Worm (Caenorhabditis elegans) whole organism, late embryonic: ENCODE results near the gene M02B7.7.

Experiments
- K02D7.2 ChIP-seq: sonication (generic microtip); optimal IDR thresholded peaks from 2 replicates; lab custom pipeline; 2017; ENCODE audit warnings: mild to moderate bottlenecking, missing genetic modification characterization, missing compliant biosample characterization
- T23F11.4 ChIP-seq: fragments of 200-800 bp; sonication (Bioruptor generic); optimal IDR thresholded peaks from 2 replicates; lab custom pipeline; 2018; ENCODE audit warnings: mild to moderate bottlenecking, missing genetic modification characterization, missing compliant biosample characterization
- Y22D7AL.16 ChIP-seq: sonication (generic microtip); optimal IDR thresholded peaks from 2 replicates; lab custom pipeline; 2016; ENCODE audit warnings: missing genetic modification characterization, missing compliant biosample characterization
- ama-1 ChIP-seq: fragments of 150-350 bp; optimal IDR thresholded peaks from 2 replicates; lab custom pipeline; 2014
- ceh-14 ChIP-seq: sonication (generic microtip); optimal IDR thresholded peaks from 2 replicates; lab custom pipeline; 2016; ENCODE audit warnings: missing genotype, missing genetic modification characterization, missing compliant biosample characterization
- ceh-34 ChIP-seq: sonication (generic microtip); optimal IDR thresholded peaks from 2 replicates; lab custom pipeline; 2016; ENCODE audit warnings: mild to moderate bottlenecking, missing genetic modification characterization, missing compliant biosample characterization
- ceh-45 ChIP-seq: fragments of 200-800 bp; sonication (Bioruptor generic); IDR thresholded peaks from 2 replicates; pipeline ENCODE4 v1.3.6; 2022; ENCODE audit warnings: missing genetic modification reagents, missing genetic modification characterization, missing compliant biosample characterization
- che-1 ChIP-seq: sonication (generic microtip); optimal IDR thresholded peaks from 2 replicates; lab custom pipeline; 2016; ENCODE audit warnings: mild to moderate bottlenecking, missing genetic modification characterization, missing compliant biosample characterization
- dmd-4 ChIP-seq: sonication (generic microtip); optimal IDR thresholded peaks from 2 replicates; lab custom pipeline; 2016; ENCODE audit warnings: borderline replicate concordance, missing genetic modification characterization, missing compliant biosample characterization
- elt-2 ChIP-seq: sonication (generic microtip); optimal IDR thresholded peaks from 2 replicates; lab custom pipeline; 2016; ENCODE audit warnings: missing genetic modification reagents, missing genetic modification characterization, missing compliant biosample characterization
- eyg-1 ChIP-seq: sonication (generic microtip); optimal IDR thresholded peaks from 2 replicates; lab custom pipeline; 2016; ENCODE audit warnings: missing genotype, missing genetic modification characterization, missing compliant biosample characterization
- fax-1 ChIP-seq: sonication (generic microtip); optimal IDR thresholded peaks from 2 replicates; lab custom pipeline; 2016; ENCODE audit warnings: missing genotype, missing genetic modification characterization, missing compliant biosample characterization
- fkh-10 ChIP-seq: fragments of 150-350 bp; optimal IDR thresholded peaks from 2 replicates; lab custom pipeline; 2014; ENCODE audit warnings: missing biosample characterization, missing genetic modification reagents, missing genetic modification characterization
- hlh-13 ChIP-seq: fragments of 200-800 bp; sonication (Bioruptor generic); optimal IDR thresholded peaks from 2 replicates; lab custom pipeline; 2018; ENCODE audit warnings: mild to moderate bottlenecking, missing genetic modification characterization, missing compliant biosample characterization
- hlh-30 ChIP-seq: sonication (generic microtip); optimal IDR thresholded peaks from 2 replicates; lab custom pipeline; 2017; ENCODE audit warnings: antibody characterized with exemption, missing genetic modification characterization, missing compliant biosample characterization; ENCODE audit not compliant: insufficient read depth
- hlh-8 ChIP-seq: sonication (generic microtip); optimal IDR thresholded peaks from 2 replicates; lab custom pipeline; 2016; ENCODE audit warnings: missing genotype, missing genetic modification characterization, missing compliant biosample characterization
- lim-6 ChIP-seq: sonication (generic microtip); optimal IDR thresholded peaks from 2 replicates; lab custom pipeline; 2016; ENCODE audit warnings: missing genetic modification characterization, missing compliant biosample characterization
- lin-11 ChIP-seq: fragments of 200-800 bp; sonication (Bioruptor generic); optimal IDR thresholded peaks from 2 replicates; lab custom pipeline; 2018; ENCODE audit warnings: mild to moderate bottlenecking, missing genetic modification characterization, missing compliant biosample characterization
- nhr-11 ChIP-seq: fragments of 150-350 bp; optimal IDR thresholded peaks from 2 replicates; lab custom pipeline; 2014; ENCODE audit warnings: missing biosample characterization, missing genetic modification characterization
- nhr-232 ChIP-seq: sonication (generic microtip); optimal IDR thresholded peaks from 2 replicates; lab custom pipeline; 2016; ENCODE audit warnings: missing genetic modification characterization, missing compliant biosample characterization
- pat-9 ChIP-seq: fragments of 200-800 bp; sonication (Bioruptor generic); optimal IDR thresholded peaks from 2 replicates; lab custom pipeline; 2018; ENCODE audit warnings: mild to moderate bottlenecking, missing genetic modification characterization, moderate library complexity, missing compliant biosample characterization
- pax-1 ChIP-seq: fragments of 150-350 bp; optimal IDR thresholded peaks from 2 replicates; lab custom pipeline; 2014; ENCODE audit warnings: missing biosample characterization, missing genetic modification characterization
- pha-2 ChIP-seq: sonication (generic microtip); optimal IDR thresholded peaks from 2 replicates; lab custom pipeline; 2017; ENCODE audit warnings: mild to moderate bottlenecking, missing genetic modification characterization, missing compliant biosample characterization
- pha-4 ChIP-seq: fragments of 150-350 bp; optimal IDR thresholded peaks from 2 replicates; lab custom pipeline; 2018; ENCODE audit warnings: missing biosample characterization, missing genetic modification reagents, missing genetic modification characterization
- pros-1 ChIP-seq: fragments of 150-350 bp; optimal IDR thresholded peaks from 2 replicates; lab custom pipeline; 2014; ENCODE audit warnings: missing biosample characterization, missing genetic modification reagents, missing genetic modification characterization
- ref-2 ChIP-seq: sonication (generic microtip); optimal IDR thresholded peaks from 2 replicates; lab custom pipeline; 2016; ENCODE audit warnings: missing genetic modification characterization, missing compliant biosample characterization
- sdc-2 ChIP-seq: sonication (generic microtip); optimal IDR thresholded peaks from 2 replicates; lab custom pipeline; 2016; ENCODE audit warnings: missing genotype, missing genetic modification characterization, missing compliant biosample characterization
- sox-2 ChIP-seq: fragments of 200-800 bp; sonication (Bioruptor generic); IDR thresholded peaks from 2 replicates; pipeline ENCODE4 v1.3.6; 2022; ENCODE audit warnings: missing genetic modification reagents, missing genetic modification characterization, missing compliant biosample characterization
- sox-4 ChIP-seq: sonication (generic microtip); optimal IDR thresholded peaks from 2 replicates; lab custom pipeline; 2017; ENCODE audit warnings: mild to moderate bottlenecking, missing genetic modification characterization, inconsistent platforms, missing compliant biosample characterization
- syd-9 ChIP-seq: sonication (generic microtip); optimal IDR thresholded peaks from 2 replicates; lab custom pipeline; 2016; ENCODE audit warnings: mild to moderate bottlenecking, missing genetic modification characterization, moderate library complexity, missing compliant biosample characterization
- tbx-2 ChIP-seq: sonication (generic microtip); optimal IDR thresholded peaks from 2 replicates; lab custom pipeline; 2016; ENCODE audit warnings: missing genetic modification characterization, missing compliant biosample characterization
- unc-3 ChIP-seq, 2 experiments: fragments of 200-800 bp in 1 of 2; sonication (Bioruptor generic) in 1 of 2; sonication (generic microtip) in 1 of 2; conservative IDR thresholded peaks in 1 of 2; optimal IDR thresholded peaks in 1 of 2; 2 replicates each; pipeline versions ENCODE4 v1.3.6 to Lab custom; 2016 to 2022; ENCODE audit warnings: missing compliant biosample characterization in 2 of 2, missing genetic modification characterization in 2 of 2, missing genetic modification reagents in 1 of 2
- unc-42 ChIP-seq: sonication (generic microtip); optimal IDR thresholded peaks from 2 replicates; lab custom pipeline; 2016; ENCODE audit warnings: missing genotype, missing genetic modification characterization, missing compliant biosample characterization
- unc-55 ChIP-seq: sonication (generic microtip); optimal IDR thresholded peaks from 2 replicates; lab custom pipeline; 2017; ENCODE audit warnings: missing biosample characterization, missing genetic modification reagents, missing genetic modification characterization
- unc-86 ChIP-seq: sonication (generic microtip); optimal IDR thresholded peaks from 2 replicates; lab custom pipeline; 2016; ENCODE audit warnings: missing genetic modification characterization, missing compliant biosample characterization
- zip-5 ChIP-seq: sonication (generic microtip); optimal IDR thresholded peaks from 2 replicates; lab custom pipeline; 2016; ENCODE audit warnings: missing genetic modification characterization, missing compliant biosample characterization

The M02B7.7 gene

ce11 chrIV:3844584-3844983 lies 37.6 kb upstream of the M02B7.7 start:
- no peak for TF ChIP-seq ceh-45
- TF ChIP-seq nhr-232 = no peak
- no peak for TF ChIP-seq K02D7.2
- TF ChIP-seq pha-4 (tag; lab: Kevin White, UChicago) = no peak
- TF ChIP-seq pax-1 (tag; lab: Kevin White, UChicago) = no peak
- TF ChIP-seq lin-11 (tag; lab: Kevin White, UChicago) = no peak
- TF ChIP-seq fax-1 (tag; lab: Kevin White, UChicago) = no peak
- TF ChIP-seq ceh-34 (tag; lab: Kevin White, UChicago) = no peak
- no peak for TF ChIP-seq elt-2

ce11 chrIV:3844004-3844403 lies 37.0 kb upstream of the M02B7.7 start:
- TF ChIP-seq hlh-8 (tag; lab: Kevin White, UChicago) (peak; percentile 81), lin-11 (tag; lab: Kevin White, UChicago) (no peak), lim-6 (no peak)

- TF ChIP-seq ceh-34 (tag; lab: Kevin White, UChicago) = no peak
- TF ChIP-seq hlh-30 = no peak
- TF ChIP-seq Y22D7AL.16 (tag; lab: Kevin White, UChicago) = no peak
- no peak for TF ChIP-seq nhr-232
- no peak for TF ChIP-seq fkh-10 (GFP tag; lab: Kevin White, UChicago)
- TF ChIP-seq, all 69 proteins: peak for 0
Measured at ce11 chrIV:3843019-3843527, 36.1 kb upstream of the M02B7.7 start.

ce11 chrIV:3841607-3842006 lies 34.6 kb upstream of the M02B7.7 start:
- TF ChIP-seq tbx-2 (tag; lab: Kevin White, UChicago) = no peak
- TF ChIP-seq unc-42 (tag; lab: Kevin White, UChicago) = peak; percentile 3
- TF ChIP-seq, all 69 proteins: peak for 1

- TF ChIP-seq unc-42 (tag; lab: Kevin White, UChicago) (peak; percentile 71), nhr-11 (tag; lab: Kevin White, UChicago) (no peak)
- TF ChIP-seq, all 69 proteins: peak for 1
Measured at ce11 chrIV:3840480-3840879, 33.5 kb upstream of the M02B7.7 start.

ce11 chrIV:3839420-3839819 lies 32.4 kb upstream of the M02B7.7 start, which contains the start of gene F28F9.2:
Gene F28F9.2, plus strand, starts transcription at chrIV:3839720.
- TF ChIP-seq che-1 (tag; lab: Kevin White, UChicago) (no peak), ceh-45 (no peak), elt-2 (no peak), zip-5 (tag; lab: Kevin White, UChicago) (no peak), sox-2 (GFP tag; lab: Robert Waterston, UW) (no peak), sdc-2 (no peak)
- TF ChIP-seq, all 69 proteins: peak for 0

ce11 chrIV:3838687-3839086 lies 31.7 kb upstream of the M02B7.7 start:
- no peak for TF ChIP-seq hlh-13 (GFP tag; lab: Kevin White, UChicago)
- TF ChIP-seq ceh-34 (tag; lab: Kevin White, UChicago) = peak; percentile 92
- TF ChIP-seq, all 69 proteins: peak for 1

ce11 chrIV:3835065-3835464 lies 28.1 kb upstream of the M02B7.7 start, which contains the start of gene cal-3:
Gene cal-3, minus strand, starts transcription at chrIV:3835165.
- no peak for TF ChIP-seq hlh-8 (tag; lab: Kevin White, UChicago)
- TF ChIP-seq dmd-4 (tag; lab: Kevin White, UChicago) = no peak
- no peak for TF ChIP-seq pros-1
- TF ChIP-seq sox-2 (GFP tag; lab: Robert Waterston, UW) = no peak
- no peak for TF ChIP-seq K02D7.2
- TF ChIP-seq lin-11 (tag; lab: Kevin White, UChicago) = no peak
- TF ChIP-seq pha-4 (tag; lab: Kevin White, UChicago) = no peak
- no peak for TF ChIP-seq pha-2 (tag; lab: Kevin White, UChicago)
- TF ChIP-seq pat-9 (tag; lab: Kevin White, UChicago) = no peak
- no peak for TF ChIP-seq che-1 (tag; lab: Kevin White, UChicago)
- TF ChIP-seq unc-86 (tag; lab: Kevin White, UChicago) = no peak
- no peak for TF ChIP-seq ceh-14 (tag; lab: Kevin White, UChicago)
- no peak for TF ChIP-seq sox-4 (tag; lab: Kevin White, UChicago)
- TF ChIP-seq ref-2 (tag; lab: Kevin White, UChicago) = no peak
- TF ChIP-seq eyg-1 (tag; lab: Kevin White, UChicago) = no peak
- no peak for TF ChIP-seq syd-9 (tag; lab: Kevin White, UChicago)
- TF ChIP-seq unc-3 (GFP tag; conservative IDR thresholded peaks at IDR 0.05; lab: Robert Waterston, UW) = no peak
- no peak for TF ChIP-seq unc-3 (tag; optimal IDR thresholded peaks at IDR 0.05; lab: Kevin White, UChicago)
- no peak for TF ChIP-seq ama-1 (lab: Kevin White, UChicago)
- TF ChIP-seq unc-55 = no peak
- TF ChIP-seq T23F11.4 (GFP tag; lab: Kevin White, UChicago) = no peak
- TF ChIP-seq, all 69 proteins: peak for 0
